Worm (Caenorhabditis elegans) whole organism, L4 larva: ENCODE measurements around the gene F37H8.6.

ENCODE experiments used
- D1046.2 ChIP-seq: fragments of 200-800 bp; sonication (Bioruptor generic); IDR thresholded peaks from 2 replicates; pipeline ENCODE4 v1.3.6; 2022; ENCODE audit warnings: missing genetic modification characterization, missing compliant biosample characterization
- F44E2.7 ChIP-seq: fragments of 200-800 bp; sonication (Bioruptor generic); IDR thresholded peaks from 2 replicates; pipeline ENCODE4 v2.1.2; 2022; ENCODE audit warnings: missing genetic modification characterization, missing compliant biosample characterization
- F49E8.2 ChIP-seq: sonication (generic microtip); optimal IDR thresholded peaks from 2 replicates; lab custom pipeline; 2016; ENCODE audit warnings: missing compliant biosample characterization, mild to moderate bottlenecking, missing genetic modification characterization, borderline replicate concordance
- Y48G9A.11 ChIP-seq: fragments of 200-800 bp; sonication (Bioruptor generic); IDR thresholded peaks from 2 replicates; pipeline ENCODE4 v1.3.6; 2022; ENCODE audit warnings: missing genetic modification reagents, missing genetic modification characterization, missing compliant biosample characterization
- aha-1 ChIP-seq: fragments of 150-350 bp; peaks from one replicate; lab custom pipeline; 2014; ENCODE audit warnings: missing biosample characterization, missing genetic modification characterization
- ama-1 ChIP-seq: fragments of 150-350 bp; optimal IDR thresholded peaks from 2 replicates; lab custom pipeline; 2014; ENCODE audit warnings: inconsistent platforms, mixed read lengths
- arid-1 ChIP-seq: fragments of 200-800 bp; sonication (Bioruptor generic); conservative IDR thresholded peaks from 2 replicates; pipeline ENCODE4 v1.3.6; 2022; ENCODE audit warnings: missing genetic modification reagents, missing genetic modification characterization, missing compliant biosample characterization
- ceh-44 ChIP-seq: fragments of 200-800 bp; sonication (Bioruptor generic); IDR thresholded peaks from 2 replicates; pipeline ENCODE4 v1.3.6; 2022; ENCODE audit warnings: missing genetic modification reagents, missing genetic modification characterization, missing compliant biosample characterization
- ceh-62 ChIP-seq: sonication (generic microtip); optimal IDR thresholded peaks from 2 replicates; lab custom pipeline; 2017; ENCODE audit warnings: missing biosample characterization, missing genetic modification characterization
- ceh-82 ChIP-seq: sonication (generic microtip); optimal IDR thresholded peaks from 2 replicates; lab custom pipeline; 2017; ENCODE audit warnings: missing biosample characterization, missing genetic modification characterization
- cey-2 ChIP-seq: sonication (generic microtip); optimal IDR thresholded peaks from 3 replicates; lab custom pipeline; 2017; ENCODE audit warnings: missing genetic modification characterization, mild to moderate bottlenecking, missing compliant biosample characterization, antibody characterized with exemption, borderline replicate concordance; ENCODE audit not compliant: insufficient read depth
- daf-12 ChIP-seq: fragments of 150-350 bp; optimal IDR thresholded peaks from 2 replicates; lab custom pipeline; 2014; ENCODE audit warnings: missing biosample characterization, missing genetic modification reagents, missing genetic modification characterization
- daf-16 ChIP-seq, 3 experiments: sonication (generic microtip); optimal IDR thresholded peaks; 2 replicates each; lab custom pipeline; 2016 to 2017; ENCODE audit warnings: missing genetic modification characterization in 3 of 3, missing genetic modification reagents in 3 of 3, mild to moderate bottlenecking in 2 of 3, missing compliant biosample characterization in 2 of 3, missing biosample characterization in 1 of 3, moderate library complexity in 1 of 3
- daf-19 ChIP-seq: fragments of 200-800 bp; sonication (Bioruptor generic); conservative IDR thresholded peaks from 2 replicates; pipeline ENCODE4 v1.3.6; 2022; ENCODE audit warnings: missing genetic modification characterization, missing compliant biosample characterization
- daf-8 ChIP-seq: fragments of 200-800 bp; sonication (Bioruptor generic); IDR thresholded peaks from 2 replicates; pipeline ENCODE4 v1.3.6; 2022; ENCODE audit warnings: missing genetic modification characterization, missing compliant biosample characterization
- dve-1 ChIP-seq: sonication (generic microtip); optimal IDR thresholded peaks from 2 replicates; lab custom pipeline; 2017; ENCODE audit warnings: antibody characterized with exemption, mild to moderate bottlenecking, missing genetic modification characterization, missing compliant biosample characterization; ENCODE audit not compliant: insufficient read depth
- fos-1 ChIP-seq: fragments of 150-350 bp; optimal IDR thresholded peaks from 2 replicates; lab custom pipeline; 2014; ENCODE audit warnings: missing biosample characterization, missing genetic modification characterization
- hif-1 ChIP-seq, 2 experiments: sonication (generic microtip); optimal IDR thresholded peaks; 2 replicates each; lab custom pipeline; 2016 to 2017; ENCODE audit warnings: missing compliant biosample characterization in 2 of 2, missing genetic modification characterization in 2 of 2, missing genetic modification reagents in 2 of 2, missing genotype in 2 of 2, mild to moderate bottlenecking in 1 of 2
- hlh-30 ChIP-seq: sonication (generic microtip); optimal IDR thresholded peaks from 2 replicates; lab custom pipeline; 2017; ENCODE audit warnings: antibody characterized with exemption, mild to moderate bottlenecking, missing genetic modification characterization, missing compliant biosample characterization; ENCODE audit not compliant: insufficient read depth
- lin-13 ChIP-seq: fragments of 150-350 bp; optimal IDR thresholded peaks from 2 replicates; lab custom pipeline; 2014; ENCODE audit warnings: missing biosample characterization, missing genetic modification reagents, missing genetic modification characterization
- lin-38 ChIP-seq: fragments of 200-800 bp; sonication (Bioruptor generic); IDR thresholded peaks from 2 replicates; pipeline ENCODE4 v1.3.6; 2022; ENCODE audit warnings: missing genetic modification reagents, missing genetic modification characterization, missing compliant biosample characterization
- lir-3 ChIP-seq: sonication (generic microtip); optimal IDR thresholded peaks from 2 replicates; lab custom pipeline; 2016; ENCODE audit warnings: mild to moderate bottlenecking, missing genetic modification characterization, missing compliant biosample characterization
- lsy-2 ChIP-seq, 2 experiments: fragments of 150-350 bp in 1 of 2; sonication (generic microtip) in 1 of 2; optimal IDR thresholded peaks; 2 replicates each; lab custom pipeline; 2014 to 2017; ENCODE audit warnings: missing biosample characterization in 2 of 2, missing genetic modification characterization in 2 of 2
- mdl-1 ChIP-seq, 2 experiments: fragments of 150-350 bp in 1 of 2; sonication (generic microtip) in 1 of 2; optimal IDR thresholded peaks; 2 replicates each; lab custom pipeline; 2014 to 2017; ENCODE audit warnings: missing biosample characterization in 2 of 2, missing genetic modification characterization in 2 of 2
- mdt-29 ChIP-seq: fragments of 200-800 bp; sonication (Bioruptor generic); IDR thresholded peaks from 2 replicates; pipeline ENCODE4 v1.3.6; 2022; ENCODE audit warnings: missing genetic modification reagents, missing genetic modification characterization, missing compliant biosample characterization
- mes-2 ChIP-seq: sonication (generic microtip); optimal IDR thresholded peaks from 2 replicates; lab custom pipeline; 2016; ENCODE audit warnings: missing genotype, mild to moderate bottlenecking, missing genetic modification characterization, missing compliant biosample characterization; ENCODE audit not compliant: poor library complexity, severe bottlenecking
- nhr-10 ChIP-seq: fragments of 150-350 bp; optimal IDR thresholded peaks from 2 replicates; lab custom pipeline; 2014; ENCODE audit warnings: missing biosample characterization, missing genetic modification characterization
- nhr-111 ChIP-seq: fragments of 200-800 bp; sonication (Bioruptor generic); optimal IDR thresholded peaks from 2 replicates; lab custom pipeline; 2018; ENCODE audit warnings: mild to moderate bottlenecking, missing genetic modification characterization, missing compliant biosample characterization
- nhr-28 ChIP-seq: fragments of 150-350 bp; optimal IDR thresholded peaks from 2 replicates; lab custom pipeline; 2014; ENCODE audit warnings: missing biosample characterization, missing genetic modification characterization
- nhr-42 ChIP-seq: fragments of 200-800 bp; sonication (Bioruptor generic); IDR thresholded peaks from 2 replicates; pipeline ENCODE4 v1.3.6; 2022; ENCODE audit warnings: missing genetic modification characterization, missing compliant biosample characterization
- nhr-6 ChIP-seq: fragments of 150-350 bp; optimal IDR thresholded peaks from 2 replicates; lab custom pipeline; 2014; ENCODE audit warnings: missing biosample characterization, missing genetic modification characterization
- nhr-77 ChIP-seq: fragments of 150-350 bp; optimal IDR thresholded peaks from 2 replicates; lab custom pipeline; 2014; ENCODE audit warnings: missing biosample characterization, missing genetic modification characterization
- pha-4 ChIP-seq, 2 experiments: fragments of 150-350 bp in 1 of 2; fragments of 200-800 bp in 1 of 2; sonication (Bioruptor generic) in 1 of 2; IDR thresholded peaks in 1 of 2; optimal IDR thresholded peaks in 1 of 2; 2 replicates each; pipeline versions ENCODE4 v1.3.6 to Lab custom; 2014 to 2022; ENCODE audit warnings: missing genetic modification characterization in 2 of 2, missing genetic modification reagents in 2 of 2, missing biosample characterization in 1 of 2, missing compliant biosample characterization in 1 of 2
- sdz-12 ChIP-seq: fragments of 200-800 bp; sonication (Bioruptor generic); optimal IDR thresholded peaks from 2 replicates; lab custom pipeline; 2018; ENCODE audit warnings: mild to moderate bottlenecking, missing genetic modification characterization, missing compliant biosample characterization
- snpc-4 ChIP-seq: fragments of 150-350 bp; optimal IDR thresholded peaks from 2 replicates; lab custom pipeline; 2014; ENCODE audit warnings: missing biosample characterization, missing genetic modification characterization
- spr-1 ChIP-seq: sonication (generic microtip); optimal IDR thresholded peaks from 2 replicates; lab custom pipeline; 2016; ENCODE audit warnings: mild to moderate bottlenecking, missing genetic modification characterization, missing compliant biosample characterization
- spr-3 ChIP-seq: fragments of 200-800 bp; sonication (Bioruptor generic); optimal IDR thresholded peaks from 2 replicates; lab custom pipeline; 2018; ENCODE audit warnings: mild to moderate bottlenecking, missing genetic modification characterization, missing compliant biosample characterization
- tra-1 ChIP-seq: fragments of 200-800 bp; sonication (Bioruptor generic); IDR thresholded peaks from 2 replicates; pipeline ENCODE4 v1.3.6; 2022; ENCODE audit warnings: missing genetic modification reagents, missing genetic modification characterization, missing compliant biosample characterization
- unc-39 ChIP-seq: sonication (generic microtip); optimal IDR thresholded peaks from 2 replicates; lab custom pipeline; 2017; ENCODE audit warnings: missing biosample characterization, missing genetic modification characterization
- unc-62 ChIP-seq, 3 experiments: fragments of 150-350 bp in 1 of 3; sonication (generic microtip); optimal IDR thresholded peaks in 2 of 3; peaks in 1 of 3; 1 replicate in 1 of 3; 2 replicates in 2 of 3; lab custom pipeline; 2014 to 2017; ENCODE audit warnings: missing biosample characterization in 3 of 3, missing genetic modification characterization in 3 of 3, missing genetic modification reagents in 3 of 3, missing genotype in 1 of 3
- vab-7 ChIP-seq: fragments of 200-800 bp; sonication (Bioruptor generic); IDR thresholded peaks from 2 replicates; pipeline ENCODE4 v1.3.6; 2022; ENCODE audit warnings: missing genetic modification reagents, missing genetic modification characterization, missing compliant biosample characterization
- zag-1 ChIP-seq: fragments of 150-350 bp; optimal IDR thresholded peaks from 2 replicates; lab custom pipeline; 2014; ENCODE audit warnings: missing biosample characterization, missing genetic modification characterization
- zip-11 ChIP-seq: fragments of 200-800 bp; sonication (Bioruptor generic); IDR thresholded peaks from 2 replicates; pipeline ENCODE4 v1.3.6; 2022; ENCODE audit warnings: missing genetic modification characterization, missing compliant biosample characterization
- zip-2 ChIP-seq: fragments of 150-350 bp; optimal IDR thresholded peaks from 2 replicates; lab custom pipeline; 2014; ENCODE audit warnings: missing biosample characterization, missing genetic modification characterization
- ztf-11 ChIP-seq: fragments of 150-350 bp; optimal IDR thresholded peaks from 2 replicates; lab custom pipeline; 2014; ENCODE audit warnings: missing biosample characterization, missing genetic modification characterization

The F37H8.6 gene

ce11 chrII:11178737-11179136 is 1.5 kb upstream of the F37H8.6 start:
- TF ChIP-seq nhr-28 (tag; lab: Kevin White, UChicago) (peak; percentile 44), nhr-42 (GFP tag; lab: Robert Waterston, UW) (no peak), unc-62 (GFP tag; optimal IDR thresholded peaks at IDR 0.05 in 1 of 2; lab: Kevin White, UChicago) (peak in 1 of 2 experiments; percentile 68), unc-62 (tag; optimal IDR thresholded peaks at IDR 0.05; lab: Kevin White, UChicago) (no peak), pha-4 (GFP tag; IDR thresholded peaks at IDR 0.05; lab: Robert Waterston, UW) (no peak), pha-4 (tag; optimal IDR thresholded peaks at IDR 0.05; lab: Kevin White, UChicago) (no peak)

ce11 chrII:11176441-11176840 is 835 bp downstream of the F37H8.6 start:
- TF ChIP-seq hlh-30 (tag; lab: Kevin White, UChicago) (peak; percentile 37), ceh-62 (tag; lab: Kevin White, UChicago) (no peak), zip-11 (GFP tag; lab: Robert Waterston, UW) (no peak), nhr-10 (no peak), lin-38 (GFP tag; lab: Robert Waterston, UW) (peak; percentile 52), nhr-111 (GFP tag; lab: Kevin White, UChicago) (no peak), F44E2.7 (GFP tag; lab: Robert Waterston, UW) (no peak), lsy-2 (tag; optimal IDR thresholded peaks at IDR 0.05; lab: Kevin White, UChicago) (peak in 1 of 2 experiments; percentile 7), hif-1 (tag; optimal IDR thresholded peaks at IDR 0.05; lab: Kevin White, UChicago) (peak in 1 of 2 experiments; percentile 51), lin-13 (no peak), daf-12 (no peak), F49E8.2 (tag; lab: Kevin White, UChicago) (no peak), mes-2 (peak; percentile 90), cey-2 (tag; lab: Kevin White, UChicago) (no peak), zag-1 (tag; lab: Kevin White, UChicago) (no peak), aha-1 (tag; lab: Kevin White, UChicago) (peak; percentile 98), unc-62 (GFP tag; optimal IDR thresholded peaks at IDR 0.05 in 1 of 2; lab: Kevin White, UChicago) (peak in 1 of 2 experiments; percentile 41), unc-62 (tag; optimal IDR thresholded peaks at IDR 0.05; lab: Kevin White, UChicago) (no peak)

- TF ChIP-seq nhr-28 (tag; lab: Kevin White, UChicago) (no peak), dve-1 (peak; percentile 13), unc-62 (GFP tag; optimal IDR thresholded peaks at IDR 0.05 in 1 of 2; lab: Kevin White, UChicago) (no peak), unc-62 (tag; optimal IDR thresholded peaks at IDR 0.05; lab: Kevin White, UChicago) (no peak), nhr-77 (peak; percentile 8), lin-38 (GFP tag; lab: Robert Waterston, UW) (peak; percentile 87), mes-2 (peak; percentile 64), ceh-44 (GFP tag; lab: Robert Waterston, UW) (no peak), mdt-29 (GFP tag; lab: Robert Waterston, UW) (no peak), spr-1 (tag; lab: Kevin White, UChicago) (no peak), snpc-4 (no peak), arid-1 (GFP tag; lab: Robert Waterston, UW) (no peak), zip-11 (GFP tag; lab: Robert Waterston, UW) (no peak), sdz-12 (no peak), mdl-1 (tag; optimal IDR thresholded peaks at IDR 0.05; lab: Kevin White, UChicago) (peak in 1 of 2 experiments; percentile 21), spr-3 (GFP tag; lab: Kevin White, UChicago) (no peak), vab-7 (no peak), fos-1 (tag; lab: Kevin White, UChicago) (no peak), daf-16 (GFP tag; optimal IDR thresholded peaks at IDR 0.05; lab: Kevin White, UChicago) (no peak), daf-16 (tag; optimal IDR thresholded peaks at IDR 0.05; lab: Kevin White, UChicago) (no peak), F49E8.2 (tag; lab: Kevin White, UChicago) (no peak), Y48G9A.11 (GFP tag; lab: Robert Waterston, UW) (no peak), ztf-11 (no peak), zip-2 (tag; lab: Kevin White, UChicago) (no peak), nhr-6 (tag; lab: Kevin White, UChicago) (no peak), ama-1 (no peak), D1046.2 (GFP tag; lab: Robert Waterston, UW) (no peak), ceh-82 (no peak), daf-8 (GFP tag; lab: Robert Waterston, UW) (no peak), daf-19 (GFP tag; lab: Robert Waterston, UW) (no peak), lir-3 (tag; lab: Kevin White, UChicago) (no peak), tra-1 (GFP tag; lab: Robert Waterston, UW) (no peak), lsy-2 (tag; optimal IDR thresholded peaks at IDR 0.05; lab: Kevin White, UChicago) (peak in 1 of 2 experiments; percentile 12), unc-39 (tag; lab: Kevin White, UChicago) (no peak)
Measured at ce11 chrII:11175347-11175746, 1.9 kb downstream of the F37H8.6 start.
